In genomic region chrX:3396837-3397495, dm6 we compare ENCODE assay signal across 1 fruit fly cellular context.
TF ChIP-seq lines count a peak whose summit lies in the region.

No protein-coding gene starts in this region.

TF ChIP-seq in whole organism, embryonic, 481 proteins besides CTCF, POLR2A, EP300 and RAD21 (continued from another document and continues in another):
- TF ChIP-seq CG4404 (GFP tag; IDR thresholded peaks at IDR 0.05; lab: Robert Waterston, UW), result peak; percentile 81
- peak; percentile 79 for TF ChIP-seq CG8281 (tag; optimal IDR thresholded peaks at IDR 0.05; lab: Kevin White, UChicago)
- no peak for TF ChIP-seq ro (GFP tag; IDR thresholded peaks at IDR 0.05; lab: Robert Waterston, UW)
- no peak for TF ChIP-seq ftz-f1 (GFP tag; optimal IDR thresholded peaks at IDR 0.05; lab: Kevin White, UChicago)
- TF ChIP-seq CG11247 (GFP tag; IDR thresholded peaks at IDR 0.05; lab: Robert Waterston, UW), result 0 out of 2 replicates have a peak, but pooled peaks have one; percentile 14
- no peak for TF ChIP-seq ewg (GFP tag; optimal IDR thresholded peaks at IDR 0.05; lab: Kevin White, UChicago)
- TF ChIP-seq CG33557 (GFP tag; optimal IDR thresholded peaks at IDR 0.05; lab: Kevin White, UChicago), result peak; percentile 43
- TF ChIP-seq CG11695 (GFP tag; IDR thresholded peaks at IDR 0.05; lab: Robert Waterston, UW), result peak; percentile 45; the same call in 1 of the 3 replicates
- 0 out of 2 replicates have a peak, but pooled peaks have one; percentile 47 for TF ChIP-seq CG6689 (GFP tag; IDR thresholded peaks at IDR 0.05; lab: Robert Waterston, UW)
- TF ChIP-seq CG14710 (tag; optimal IDR thresholded peaks at IDR 0.05; lab: Kevin White, UChicago), result peak; percentile 46
- peak; percentile 67 for TF ChIP-seq unpg (GFP tag; optimal IDR thresholded peaks at IDR 0.05; lab: Kevin White, UChicago)
- no peak for TF ChIP-seq kah (GFP tag; optimal IDR thresholded peaks at IDR 0.05; lab: Kevin White, UChicago)
- TF ChIP-seq CG15601 (tag; optimal IDR thresholded peaks at IDR 0.05; lab: Kevin White, UChicago), result peak; percentile 11
- peak; percentile 60 for TF ChIP-seq slbo (GFP tag; IDR thresholded peaks at IDR 0.05; lab: Robert Waterston, UW)
- TF ChIP-seq CG12155 (GFP tag; optimal IDR thresholded peaks at IDR 0.05; lab: Kevin White, UChicago), result peak; percentile 17
- TF ChIP-seq Hr3 (GFP tag; optimal IDR thresholded peaks at IDR 0.05; lab: Kevin White, UChicago), result peak; percentile 4
- 0 out of 3 replicates have a peak, but pooled peaks have one; percentile 14 for TF ChIP-seq Aef1 (GFP tag; IDR thresholded peaks at IDR 0.05; lab: Robert Waterston, UW)
- peak; percentile 46; the same call in 1 of the 2 replicates for TF ChIP-seq CG14014 (GFP tag; IDR thresholded peaks at IDR 0.05; lab: Robert Waterston, UW)
- TF ChIP-seq CG14441 (GFP tag; IDR thresholded peaks at IDR 0.05; lab: Robert Waterston, UW), result peak; percentile 49; the same call in 1 of the 2 replicates
- TF ChIP-seq Scr (GFP tag; IDR thresholded peaks at IDR 0.05; lab: Robert Waterston, UW; ENCODE audit: partially characterized antibody), result peak; percentile 69
- no peak for TF ChIP-seq CG6791 (GFP tag; IDR thresholded peaks at IDR 0.05; lab: Robert Waterston, UW; ENCODE audit: partially characterized antibody)
- TF ChIP-seq Ptx1 (GFP tag; IDR thresholded peaks at IDR 0.05; lab: Robert Waterston, UW), result 0 out of 2 replicates have a peak, but pooled peaks have one; percentile 26
- no peak for TF ChIP-seq sens-2 (GFP tag; IDR thresholded peaks at IDR 0.05; lab: Robert Waterston, UW)
- no peak for TF ChIP-seq CG4707 (GFP tag; optimal IDR thresholded peaks at IDR 0.05; lab: Kevin White, UChicago)
- TF ChIP-seq CG13424 (tag; optimal IDR thresholded peaks at IDR 0.05; lab: Kevin White, UChicago), result peak; percentile 43
- TF ChIP-seq B-H1 (GFP tag; IDR thresholded peaks at IDR 0.05; lab: Robert Waterston, UW), result no peak
- TF ChIP-seq sens (GFP tag; lab: Kevin White, UChicago), result peak; percentile 85
- TF ChIP-seq Drgx (GFP tag; IDR thresholded peaks at IDR 0.05; lab: Robert Waterston, UW), result peak; percentile 27; the same call in 1 of the 2 replicates
- TF ChIP-seq Med (GFP tag; lab: Kevin White, UChicago), result peak; percentile 45
- TF ChIP-seq HLH3B (GFP tag; IDR thresholded peaks at IDR 0.05; lab: Robert Waterston, UW), result peak; percentile 37; the same call in 1 of the 2 replicates
- TF ChIP-seq CG1647 (GFP tag; optimal IDR thresholded peaks at IDR 0.05; lab: Kevin White, UChicago), result no peak
- peak; percentile 62 for TF ChIP-seq CG31441 (GFP tag; IDR thresholded peaks at IDR 0.05; lab: Robert Waterston, UW)
- peak; percentile 73 for TF ChIP-seq row (GFP tag; IDR thresholded peaks at IDR 0.05; lab: Robert Waterston, UW)
- TF ChIP-seq ci (GFP tag; IDR thresholded peaks at IDR 0.05; lab: Robert Waterston, UW), result peak; percentile 76; the same call in 2 of the 3 replicates
- TF ChIP-seq Gsc (GFP tag; IDR thresholded peaks at IDR 0.05; lab: Robert Waterston, UW), result no peak
- TF ChIP-seq CG3407 (GFP tag; optimal IDR thresholded peaks at IDR 0.05; lab: Kevin White, UChicago), result peak; percentile 18
- TF ChIP-seq CG1603 (tag; optimal IDR thresholded peaks at IDR 0.05; lab: Kevin White, UChicago), result peak; percentile 30
- TF ChIP-seq ac (GFP tag; optimal IDR thresholded peaks at IDR 0.05; lab: Kevin White, UChicago), result peak; percentile 12
- TF ChIP-seq grau (tag; optimal IDR thresholded peaks at IDR 0.05; lab: Kevin White, UChicago), result peak; percentile 66
- no peak for TF ChIP-seq D (optimal IDR thresholded peaks at IDR 0.05; lab: Kevin White, UChicago)
- peak; percentile 7 for TF ChIP-seq D (GFP tag; optimal IDR thresholded peaks at IDR 0.05; lab: Kevin White, UChicago)
- TF ChIP-seq CG17568 (GFP tag; optimal IDR thresholded peaks at IDR 0.05; lab: Kevin White, UChicago), result peak; percentile 34
- peak; percentile 43 for TF ChIP-seq fd3F (GFP tag; optimal IDR thresholded peaks at IDR 0.05; lab: Kevin White, UChicago)
- no peak for TF ChIP-seq CG6175 (GFP tag; IDR thresholded peaks at IDR 0.05; lab: Robert Waterston, UW)
- 0 out of 2 replicates have a peak, but pooled peaks have one; percentile 16 for TF ChIP-seq sob (GFP tag; IDR thresholded peaks at IDR 0.05; lab: Robert Waterston, UW)
- TF ChIP-seq lola (GFP tag; optimal IDR thresholded peaks at IDR 0.05; lab: Kevin White, UChicago), result peak in 1 of 3 experiments; percentile 27
- peak; percentile 37 for TF ChIP-seq CG2678 (tag; optimal IDR thresholded peaks at IDR 0.05; lab: Kevin White, UChicago)
- no peak for TF ChIP-seq sc (optimal IDR thresholded peaks at IDR 0.05; lab: Kevin White, UChicago)
- peak; percentile 27 for TF ChIP-seq sc (GFP tag; optimal IDR thresholded peaks at IDR 0.05; lab: Kevin White, UChicago)
- peak; percentile 81 for TF ChIP-seq zen (tag; optimal IDR thresholded peaks at IDR 0.05; lab: Kevin White, UChicago)
- TF ChIP-seq grn (GFP tag; optimal IDR thresholded peaks at IDR 0.05; lab: Kevin White, UChicago), result no peak
- no peak for TF ChIP-seq gfzf (GFP tag; optimal IDR thresholded peaks at IDR 0.05; lab: Kevin White, UChicago)
- peak; percentile 32 for TF ChIP-seq CG9817 (tag; optimal IDR thresholded peaks at IDR 0.05; lab: Kevin White, UChicago)
- peak; percentile 51 for TF ChIP-seq CG7839 (tag; optimal IDR thresholded peaks at IDR 0.05; lab: Kevin White, UChicago)
- 0 out of 2 replicates have a peak, but pooled peaks have one; percentile 23 for TF ChIP-seq ttk (GFP tag; IDR thresholded peaks at IDR 0.05; lab: Robert Waterston, UW)
- TF ChIP-seq nmo (GFP tag; optimal IDR thresholded peaks at IDR 0.05; lab: Kevin White, UChicago), result peak; percentile 39
- TF ChIP-seq fd102C (GFP tag; optimal IDR thresholded peaks at IDR 0.05; lab: Kevin White, UChicago), result peak; percentile 37
- peak; percentile 33 for TF ChIP-seq CG16815 (GFP tag; optimal IDR thresholded peaks at IDR 0.05; lab: Kevin White, UChicago)
- 0 out of 3 replicates have a peak, but pooled peaks have one; percentile 18 for TF ChIP-seq otp (GFP tag; IDR thresholded peaks at IDR 0.05; lab: Robert Waterston, UW)
- TF ChIP-seq CG13775 (GFP tag; optimal IDR thresholded peaks at IDR 0.05; lab: Kevin White, UChicago), result peak; percentile 62
- peak; percentile 39; the same call in 1 of the 2 replicates for TF ChIP-seq H2.0 (GFP tag; IDR thresholded peaks at IDR 0.05; lab: Robert Waterston, UW)
- TF ChIP-seq ase (GFP tag; IDR thresholded peaks at IDR 0.05; lab: Robert Waterston, UW), result 0 out of 3 replicates have a peak, but pooled peaks have one; percentile 36
- TF ChIP-seq cad (GFP tag; optimal IDR thresholded peaks at IDR 0.05; lab: Kevin White, UChicago), result peak; percentile 75
- peak; percentile 48 for TF ChIP-seq Oli (tag; optimal IDR thresholded peaks at IDR 0.05; lab: Kevin White, UChicago)
- peak; percentile 49 for TF ChIP-seq Blimp-1 (GFP tag; optimal IDR thresholded peaks at IDR 0.05; lab: Kevin White, UChicago)
- TF ChIP-seq CG15479 (GFP tag; optimal IDR thresholded peaks at IDR 0.05; lab: Kevin White, UChicago), result peak; percentile 37
- TF ChIP-seq zfh1 (GFP tag; IDR thresholded peaks at IDR 0.05; lab: Robert Waterston, UW), result peak; percentile 78; the same call in 2 of the 3 replicates
- TF ChIP-seq trem (tag; optimal IDR thresholded peaks at IDR 0.05; lab: Kevin White, UChicago), result peak; percentile 25
- peak; percentile 43 for TF ChIP-seq CG10366 (GFP tag; IDR thresholded peaks at IDR 0.05; lab: Robert Waterston, UW)
- TF ChIP-seq fd96Cb (tag; optimal IDR thresholded peaks at IDR 0.05; lab: Kevin White, UChicago), result peak; percentile 17
- no peak for TF ChIP-seq sima (GFP tag; optimal IDR thresholded peaks at IDR 0.05; lab: Kevin White, UChicago)
- peak; percentile 66 for TF ChIP-seq ara (GFP tag; IDR thresholded peaks at IDR 0.05; lab: Robert Waterston, UW)
- peak; percentile 55 for TF ChIP-seq CG10979 (tag; optimal IDR thresholded peaks at IDR 0.05; lab: Kevin White, UChicago)
- TF ChIP-seq CG1602 (GFP tag; optimal IDR thresholded peaks at IDR 0.05; lab: Kevin White, UChicago), result peak; percentile 20
- peak; percentile 74 for TF ChIP-seq CG17328 (GFP tag; IDR thresholded peaks at IDR 0.05; lab: Robert Waterston, UW)
- TF ChIP-seq CG9876 (GFP tag; optimal IDR thresholded peaks at IDR 0.05; lab: Kevin White, UChicago), result no peak
- peak; percentile 76 for TF ChIP-seq dmrt11E (tag; optimal IDR thresholded peaks at IDR 0.05; lab: Kevin White, UChicago)
- TF ChIP-seq Oaz (GFP tag; IDR thresholded peaks at IDR 0.05; lab: Robert Waterston, UW), result 0 out of 2 replicates have a peak, but pooled peaks have one; percentile 16
- peak; percentile 51; the same call in 1 of the 2 replicates for TF ChIP-seq CG13287 (GFP tag; IDR thresholded peaks at IDR 0.05; lab: Robert Waterston, UW; ENCODE audit: partially characterized antibody)
- no peak for TF ChIP-seq pan (optimal IDR thresholded peaks at IDR 0.05; lab: Kevin White, UChicago)
- TF ChIP-seq pan (GFP tag; optimal IDR thresholded peaks at IDR 0.05 in 1 of 2, IDR thresholded peaks at IDR 0.05 in 1 of 2), result peak in 1 of 2 experiments; percentile 65
- TF ChIP-seq BEAF-32 (GFP tag; optimal IDR thresholded peaks at IDR 0.05; lab: Kevin White, UChicago), result peak; percentile 60
- peak; percentile 4 for TF ChIP-seq Meics (GFP tag; optimal IDR thresholded peaks at IDR 0.05; lab: Kevin White, UChicago)
- TF ChIP-seq Sox102F (GFP tag; optimal IDR thresholded peaks at IDR 0.05; lab: Kevin White, UChicago), result peak; percentile 64
- peak; percentile 44; the same call in 1 of the 2 replicates for TF ChIP-seq stc (GFP tag; IDR thresholded peaks at IDR 0.05; lab: Robert Waterston, UW)
- TF ChIP-seq Ada2b (GFP tag; IDR thresholded peaks at IDR 0.05; lab: Robert Waterston, UW), result peak; percentile 29; the same call in 1 of the 2 replicates
- TF ChIP-seq sisA (GFP tag; IDR thresholded peaks at IDR 0.05; lab: Robert Waterston, UW), result peak; percentile 38; the same call in 1 of the 2 replicates
- peak; percentile 13 for TF ChIP-seq oc (tag; optimal IDR thresholded peaks at IDR 0.05; lab: Kevin White, UChicago)
- peak; percentile 56; the same call in 1 of the 2 replicates for TF ChIP-seq Rfx (GFP tag; IDR thresholded peaks at IDR 0.05; lab: Robert Waterston, UW)
- TF ChIP-seq CG2202 (tag; optimal IDR thresholded peaks at IDR 0.05; lab: Kevin White, UChicago), result peak; percentile 44
- TF ChIP-seq CG18619 (GFP tag; optimal IDR thresholded peaks at IDR 0.05; lab: Kevin White, UChicago), result peak; percentile 17
- peak; percentile 52 for TF ChIP-seq dmrt99B (tag; optimal IDR thresholded peaks at IDR 0.05; lab: Kevin White, UChicago)
- TF ChIP-seq Xrp1 (GFP tag; IDR thresholded peaks at IDR 0.05; lab: Robert Waterston, UW), result peak; percentile 73
- TF ChIP-seq bsh (GFP tag; optimal IDR thresholded peaks at IDR 0.05; lab: Kevin White, UChicago), result peak in 1 of 2 experiments; percentile 67
- peak; percentile 73 for TF ChIP-seq gem (tag; optimal IDR thresholded peaks at IDR 0.05; lab: Kevin White, UChicago)
- peak; percentile 30 for TF ChIP-seq D19A (tag; optimal IDR thresholded peaks at IDR 0.05; lab: Kevin White, UChicago)
- peak; percentile 19 for TF ChIP-seq CG7556 (GFP tag; optimal IDR thresholded peaks at IDR 0.05; lab: Kevin White, UChicago)
- peak; percentile 73 for TF ChIP-seq CG17829 (tag; optimal IDR thresholded peaks at IDR 0.05; lab: Kevin White, UChicago)
- TF ChIP-seq sna (GFP tag; IDR thresholded peaks at IDR 0.05; lab: Robert Waterston, UW; ENCODE audit: partially characterized antibody), result no peak
- no peak for TF ChIP-seq CG14050 (GFP tag; IDR thresholded peaks at IDR 0.05; lab: Robert Waterston, UW)
- TF ChIP-seq CG30403 (GFP tag; optimal IDR thresholded peaks at IDR 0.05; lab: Kevin White, UChicago), result peak; percentile 52
- TF ChIP-seq CG2712 (tag; optimal IDR thresholded peaks at IDR 0.05; lab: Kevin White, UChicago), result peak; percentile 80
- TF ChIP-seq ind (GFP tag; optimal IDR thresholded peaks at IDR 0.05; lab: Kevin White, UChicago), result peak; percentile 7
- no peak for TF ChIP-seq fd64A (GFP tag; optimal IDR thresholded peaks at IDR 0.05; lab: Kevin White, UChicago)
- TF ChIP-seq CG10209 (GFP tag; optimal IDR thresholded peaks at IDR 0.05; lab: Kevin White, UChicago), result peak; percentile 39
- peak; percentile 5 for TF ChIP-seq stwl (tag; optimal IDR thresholded peaks at IDR 0.05; lab: Kevin White, UChicago)
- TF ChIP-seq twi (tag; optimal IDR thresholded peaks at IDR 0.05; lab: Kevin White, UChicago), result peak; percentile 28
- TF ChIP-seq vvl (GFP tag; IDR thresholded peaks at IDR 0.05; lab: Robert Waterston, UW), result peak; percentile 64
- TF ChIP-seq pnt (GFP tag; optimal IDR thresholded peaks at IDR 0.05; lab: Kevin White, UChicago), result no peak
- peak; percentile 54 for TF ChIP-seq PHDP (tag; optimal IDR thresholded peaks at IDR 0.05; lab: Kevin White, UChicago)
- TF ChIP-seq CG3847 (GFP tag; IDR thresholded peaks at IDR 0.05; lab: Robert Waterston, UW), result peak; percentile 29; the same call in 1 of the 2 replicates
- no peak for TF ChIP-seq CG6654 (GFP tag; optimal IDR thresholded peaks at IDR 0.05; lab: Kevin White, UChicago)
- peak in 1 of 2 experiments; percentile 57 for TF ChIP-seq tll (GFP tag; optimal IDR thresholded peaks at IDR 0.05; lab: Kevin White, UChicago)
- no peak for TF ChIP-seq vnd (GFP tag; IDR thresholded peaks at IDR 0.05; lab: Robert Waterston, UW; ENCODE audit: partially characterized antibody)
- peak; percentile 46 for TF ChIP-seq Ssrp (tag; optimal IDR thresholded peaks at IDR 0.05; lab: Kevin White, UChicago)
- TF ChIP-seq CG9932 (GFP tag; IDR thresholded peaks at IDR 0.05; lab: Robert Waterston, UW), result peak; percentile 47
- no peak for TF ChIP-seq HLHmδ (GFP tag; optimal IDR thresholded peaks at IDR 0.05; lab: Kevin White, UChicago)
- no peak for TF ChIP-seq tx (GFP tag; optimal IDR thresholded peaks at IDR 0.05; lab: Kevin White, UChicago)
- peak; percentile 19 for TF ChIP-seq Xbp1 (GFP tag; optimal IDR thresholded peaks at IDR 0.05; lab: Kevin White, UChicago)
- peak; percentile 24 for TF ChIP-seq CG7271 (tag; optimal IDR thresholded peaks at IDR 0.05; lab: Kevin White, UChicago)
- TF ChIP-seq CG18476 (GFP tag; optimal IDR thresholded peaks at IDR 0.05; lab: Kevin White, UChicago), result no peak
- TF ChIP-seq CG15269 (tag; optimal IDR thresholded peaks at IDR 0.05; lab: Kevin White, UChicago), result peak; percentile 48
- no peak for TF ChIP-seq p53 (GFP tag; optimal IDR thresholded peaks at IDR 0.05; lab: Kevin White, UChicago)
- peak; percentile 45 for TF ChIP-seq CG9727 (GFP tag; optimal IDR thresholded peaks at IDR 0.05; lab: Kevin White, UChicago)
- no peak for TF ChIP-seq ranshi (GFP tag; IDR thresholded peaks at IDR 0.05; lab: Robert Waterston, UW)
- TF ChIP-seq CG4360 (GFP tag; IDR thresholded peaks at IDR 0.05; lab: Robert Waterston, UW), result 0 out of 2 replicates have a peak, but pooled peaks have one; percentile 20
- TF ChIP-seq CG7372 (GFP tag; IDR thresholded peaks at IDR 0.05; lab: Robert Waterston, UW), result 0 out of 2 replicates have a peak, but pooled peaks have one; percentile 32
